Worm (Caenorhabditis elegans) whole organism, early embryonic: ENCODE measurements around the gene F59B10.5.
A peak's percentile ranks its signal among the peaks of the same experiment; 100 is the strongest.

Experiments
- B0310.2 ChIP-seq: sonication (generic microtip); optimal IDR thresholded peaks from 2 replicates; lab custom pipeline; 2016; ENCODE audit warnings: mild to moderate bottlenecking, missing genetic modification characterization, missing compliant biosample characterization
- F13C5.2 ChIP-seq: sonication (generic microtip); optimal IDR thresholded peaks from 2 replicates; lab custom pipeline; 2017; ENCODE audit warnings: mild to moderate bottlenecking, missing genetic modification characterization, inconsistent platforms, missing compliant biosample characterization
- aly-1 ChIP-seq: sonication (generic microtip); optimal IDR thresholded peaks from 2 replicates; lab custom pipeline; 2016; ENCODE audit warnings: missing genetic modification characterization, missing compliant biosample characterization
- ama-1 ChIP-seq: fragments of 150-350 bp; optimal IDR thresholded peaks from 2 replicates; lab custom pipeline; 2014
- ceh-13 ChIP-seq: fragments of 200-800 bp; sonication (Bioruptor generic); optimal IDR thresholded peaks from 2 replicates; lab custom pipeline; 2018; ENCODE audit warnings: mild to moderate bottlenecking, missing genetic modification characterization, missing compliant biosample characterization
- ceh-36 ChIP-seq: sonication (generic microtip); optimal IDR thresholded peaks from 2 replicates; lab custom pipeline; 2016; ENCODE audit warnings: missing genetic modification characterization, inconsistent platforms, missing compliant biosample characterization
- ets-7 ChIP-seq: sonication (generic microtip); optimal IDR thresholded peaks from 2 replicates; lab custom pipeline; 2016; ENCODE audit warnings: missing genotype, missing genetic modification characterization, missing compliant biosample characterization
- flt-1 ChIP-seq: fragments of 200-800 bp; sonication (Bioruptor generic); IDR thresholded peaks from 2 replicates; pipeline ENCODE4 v1.3.6; 2022; ENCODE audit warnings: missing genetic modification characterization, missing compliant biosample characterization
- hmbx-1 ChIP-seq: sonication (generic microtip); optimal IDR thresholded peaks from 2 replicates; lab custom pipeline; 2016; ENCODE audit warnings: mild to moderate bottlenecking, missing genetic modification characterization, missing compliant biosample characterization
- hmg-4 ChIP-seq: fragments of 200-800 bp; sonication (Bioruptor generic); optimal IDR thresholded peaks from 2 replicates; lab custom pipeline; 2018; ENCODE audit warnings: mild to moderate bottlenecking, missing genetic modification characterization, missing compliant biosample characterization
- hnd-1 ChIP-seq: sonication (generic microtip); optimal IDR thresholded peaks from 2 replicates; lab custom pipeline; 2016; ENCODE audit warnings: missing genetic modification characterization, missing compliant biosample characterization
- pes-1 ChIP-seq: fragments of 200-800 bp; sonication (Bioruptor generic); IDR thresholded peaks from 2 replicates; pipeline ENCODE4 v1.3.6; 2022; ENCODE audit warnings: missing genetic modification reagents, missing genetic modification characterization, missing compliant biosample characterization
- scrt-1 ChIP-seq: fragments of 200-800 bp; sonication (Bioruptor generic); IDR thresholded peaks from 2 replicates; pipeline ENCODE4 v1.3.6; 2022; ENCODE audit warnings: missing genetic modification characterization, missing compliant biosample characterization
- sea-1 ChIP-seq: fragments of 200-800 bp; sonication (Bioruptor generic); conservative IDR thresholded peaks from 2 replicates; pipeline ENCODE4 v1.3.6; 2022; ENCODE audit warnings: missing genetic modification characterization, missing compliant biosample characterization
- tbx-11 ChIP-seq: fragments of 200-800 bp; sonication (Bioruptor generic); IDR thresholded peaks from 2 replicates; pipeline ENCODE4 v1.3.6; 2022; ENCODE audit warnings: missing genetic modification characterization, missing compliant biosample characterization
- tbx-37 ChIP-seq: fragments of 200-800 bp; sonication (Bioruptor generic); conservative IDR thresholded peaks from 2 replicates; pipeline ENCODE4 v1.3.6; 2022; ENCODE audit warnings: missing genetic modification reagents, missing genetic modification characterization, missing compliant biosample characterization
- tra-4 ChIP-seq: sonication (generic microtip); optimal IDR thresholded peaks from 2 replicates; lab custom pipeline; 2017; ENCODE audit warnings: missing genetic modification characterization, missing compliant biosample characterization

Gene F59B10.5

DNA sequence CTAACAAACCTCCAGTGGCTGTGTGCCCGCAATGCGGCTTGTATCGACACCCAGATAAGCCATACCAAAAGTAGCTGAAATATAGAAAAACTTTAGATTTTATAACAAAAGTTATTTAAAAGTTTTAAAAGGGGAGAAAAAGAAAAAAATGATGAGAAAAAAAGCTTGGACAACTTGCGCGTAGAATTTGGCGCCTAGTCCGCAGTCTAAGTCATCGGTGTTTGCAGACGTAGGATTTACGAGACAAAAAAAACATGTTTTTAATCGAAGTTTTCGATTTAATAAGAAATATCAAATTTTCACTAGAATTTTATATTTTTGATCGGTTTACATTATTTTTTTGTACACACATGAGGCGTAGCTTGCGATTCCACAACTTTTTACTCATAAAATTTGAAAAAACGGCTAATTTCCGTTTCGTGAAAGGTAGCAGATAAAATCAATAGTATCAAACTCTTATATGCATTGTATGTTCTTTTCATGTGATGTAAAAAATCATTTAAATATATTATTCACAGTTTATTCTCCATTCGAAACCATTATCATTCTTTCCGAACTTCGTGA lies 18.5 kb upstream of the F59B10.5 start, which contains the start of gene pro-1:
TSS of gene pro-1 (minus strand) at position 74 of the 564 bp plus-strand sequence.
- TF ChIP-seq ama-1 (peak; percentile 81), pes-1 (peak; percentile 71; the same call in 1 of the 2 replicates), tbx-37 (GFP tag; lab: Robert Waterston, UW) (peak; percentile 5; the same call in 1 of the 2 replicates), sea-1 (GFP tag; lab: Robert Waterston, UW) (peak; percentile 81), F13C5.2 (peak; percentile 47), tbx-11 (GFP tag; lab: Robert Waterston, UW) (no peak), flt-1 (GFP tag; lab: Robert Waterston, UW) (no peak; the same call in 1 of the 2 replicates), hmbx-1 (tag; lab: Kevin White, UChicago) (no peak), hmg-4 (GFP tag; lab: Kevin White, UChicago) (peak; percentile 2)

DNA sequence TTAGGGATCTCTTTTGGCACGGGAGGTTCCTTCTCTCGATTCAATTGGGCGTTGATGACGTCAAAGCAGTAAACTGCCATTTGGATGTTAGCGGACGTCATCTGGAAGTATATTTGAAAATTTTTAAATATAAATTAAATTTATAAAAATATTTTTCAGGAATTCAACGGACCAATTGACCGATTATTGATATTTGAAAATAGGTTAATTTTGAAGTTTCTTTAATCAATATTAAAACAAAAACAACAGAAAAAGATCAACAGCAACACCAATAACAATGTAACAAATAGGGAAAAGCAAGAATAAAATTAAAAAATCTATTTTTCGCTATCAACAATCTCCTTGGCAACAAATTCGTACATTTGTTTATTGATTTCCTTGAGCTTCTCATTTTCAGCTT lies 15.7 kb upstream of the F59B10.5 start, which contains the start of gene R166.3:
TSS of gene R166.3 (minus strand) at position 101 of the 400 bp plus-strand sequence.
- TF ChIP-seq sea-1 (GFP tag; lab: Robert Waterston, UW) (no peak), F13C5.2 (no peak), ama-1 (no peak), hmbx-1 (tag; lab: Kevin White, UChicago) (no peak)

DNA sequence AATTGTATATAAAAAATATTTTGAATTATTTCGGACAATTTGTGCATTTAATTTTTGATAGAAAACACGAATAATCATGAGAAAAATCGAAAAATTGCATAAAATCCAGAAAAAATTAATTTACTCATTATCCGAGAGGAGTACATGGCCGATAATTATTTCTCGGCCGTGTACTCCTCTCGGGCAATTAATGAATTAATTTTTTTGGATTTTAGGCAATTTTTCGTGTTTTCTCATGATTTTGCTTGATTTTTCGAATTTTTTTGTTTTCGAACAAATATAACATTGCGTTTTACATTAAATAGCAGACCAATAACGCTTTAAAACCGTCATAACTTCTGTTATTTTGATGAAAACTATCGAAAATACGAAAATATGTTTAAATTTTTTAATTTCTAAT lies 14.5 kb upstream of the F59B10.5 start:
- no peak for TF ChIP-seq sea-1 (GFP tag; lab: Robert Waterston, UW)
- TF ChIP-seq tra-4 (tag; lab: Kevin White, UChicago), result no peak
- peak; percentile 19 for TF ChIP-seq F13C5.2
- TF ChIP-seq scrt-1 (GFP tag; lab: Robert Waterston, UW), result no peak
- TF ChIP-seq hmbx-1 (tag; lab: Kevin White, UChicago), result no peak
- no peak for TF ChIP-seq ama-1
- peak; percentile 40; the same call in 1 of the 2 replicates for TF ChIP-seq tbx-37 (GFP tag; lab: Robert Waterston, UW)

DNA sequence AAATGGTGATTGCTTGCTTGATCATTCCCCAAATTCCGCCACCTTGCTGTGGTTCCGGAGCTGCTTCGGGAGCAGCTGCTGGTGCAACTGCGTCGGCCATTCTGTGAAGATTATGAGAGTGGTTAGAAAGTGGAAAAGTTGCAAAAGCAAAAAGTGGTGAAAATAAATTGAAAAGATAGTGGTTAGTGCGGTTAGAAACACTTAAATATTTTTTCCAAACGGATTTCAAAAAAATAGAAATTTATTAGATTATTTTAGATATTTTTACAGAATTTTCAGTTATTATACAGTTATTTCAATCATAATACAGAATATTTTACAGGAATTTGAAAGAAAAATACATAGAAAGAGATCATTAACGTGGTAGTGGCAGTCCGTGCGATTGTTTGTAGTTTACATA lies 14.1 kb upstream of the F59B10.5 start, which contains the start of gene R166.2:
TSS of gene R166.2 (minus strand) at position 101 of the 400 bp plus-strand sequence.
- TF ChIP-seq hnd-1 (no peak), tbx-37 (GFP tag; lab: Robert Waterston, UW) (no peak), ama-1 (no peak), hmbx-1 (tag; lab: Kevin White, UChicago) (no peak), tra-4 (tag; lab: Kevin White, UChicago) (no peak), B0310.2 (no peak)

DNA sequence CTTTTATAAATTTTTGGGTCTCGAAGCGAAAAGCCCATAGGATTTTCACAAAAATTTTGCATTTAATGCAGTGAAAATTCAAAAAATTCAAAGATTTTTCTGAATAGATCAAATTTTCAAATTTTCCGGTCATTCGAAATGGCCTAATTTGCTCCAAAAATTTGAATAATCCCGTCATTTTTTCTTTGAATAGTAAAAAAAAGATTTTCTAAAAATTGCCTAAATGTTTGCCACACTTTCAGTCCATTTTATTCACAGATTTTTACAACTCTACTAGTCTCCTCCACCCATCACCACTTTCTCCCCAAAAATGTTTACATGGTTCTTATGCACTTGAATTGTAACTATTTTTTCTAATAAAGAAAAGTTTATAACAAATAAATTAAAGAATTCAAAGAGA lies 10.5 kb upstream of the F59B10.5 start:
- TF ChIP-seq hmbx-1 (tag; lab: Kevin White, UChicago) (no peak), sea-1 (GFP tag; lab: Robert Waterston, UW) (no peak), pes-1 (no peak), scrt-1 (GFP tag; lab: Robert Waterston, UW) (no peak), flt-1 (GFP tag; lab: Robert Waterston, UW) (no peak), hmg-4 (GFP tag; lab: Kevin White, UChicago) (no peak), tbx-37 (GFP tag; lab: Robert Waterston, UW) (no peak), tbx-11 (GFP tag; lab: Robert Waterston, UW) (no peak), ama-1 (no peak), aly-1 (tag; lab: Kevin White, UChicago) (no peak), ceh-36 (tag; lab: Kevin White, UChicago) (no peak), hnd-1 (no peak), ets-7 (tag; lab: Kevin White, UChicago) (no peak)

DNA sequence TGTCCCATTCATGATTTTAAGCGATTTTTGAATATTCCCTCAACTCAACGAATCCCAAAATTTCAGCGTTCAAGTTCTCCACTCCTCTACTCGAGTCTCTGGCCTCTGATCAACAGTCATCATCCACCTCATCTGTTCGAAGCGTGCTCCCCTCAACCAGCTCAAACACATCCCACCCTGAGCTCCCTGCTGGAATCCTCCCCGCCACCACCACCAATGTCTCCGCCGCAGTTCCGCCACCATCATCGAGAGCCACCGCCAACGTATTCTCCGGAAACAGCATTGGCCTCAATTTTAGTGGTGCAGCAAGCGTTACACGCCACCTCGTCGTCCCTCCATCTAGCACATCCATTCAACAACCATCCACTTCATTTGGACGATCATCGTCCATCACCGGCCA lies 8.1 kb upstream of the F59B10.5 start:
- TF ChIP-seq hmbx-1 (tag; lab: Kevin White, UChicago), result no peak
- TF ChIP-seq ama-1, result no peak
- TF ChIP-seq sea-1 (GFP tag; lab: Robert Waterston, UW), result no peak
- TF ChIP-seq tbx-37 (GFP tag; lab: Robert Waterston, UW), result no peak
- TF ChIP-seq aly-1 (tag; lab: Kevin White, UChicago), result no peak
- TF ChIP-seq ceh-36 (tag; lab: Kevin White, UChicago), result no peak

DNA sequence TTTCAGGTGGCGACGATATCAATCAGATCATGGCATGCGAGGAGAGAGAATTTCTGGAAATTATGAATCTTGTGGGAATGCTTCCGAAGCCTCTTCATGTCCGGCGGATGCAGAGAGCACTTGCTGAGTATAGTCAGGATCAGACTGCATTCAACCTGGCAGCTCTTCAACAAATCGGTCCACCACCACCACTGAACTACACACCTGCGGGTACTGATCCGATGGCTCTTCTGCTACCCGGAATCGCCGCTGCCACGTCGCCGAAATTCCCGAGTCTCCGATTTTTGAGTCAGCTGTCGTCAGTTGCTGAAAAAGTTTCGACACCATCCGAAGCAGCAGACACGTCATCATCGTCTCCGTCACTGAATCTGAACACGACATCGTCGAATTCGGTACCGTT lies 7.4 kb upstream of the F59B10.5 start:
- no peak for TF ChIP-seq sea-1 (GFP tag; lab: Robert Waterston, UW)
- TF ChIP-seq tra-4 (tag; lab: Kevin White, UChicago), result no peak
- no peak for TF ChIP-seq pes-1
- TF ChIP-seq ceh-13 (GFP tag; lab: Kevin White, UChicago), result no peak
- no peak for TF ChIP-seq tbx-37 (GFP tag; lab: Robert Waterston, UW)
- no peak for TF ChIP-seq hnd-1
- no peak for TF ChIP-seq ets-7 (tag; lab: Kevin White, UChicago)
- no peak for TF ChIP-seq hmbx-1 (tag; lab: Kevin White, UChicago)
- TF ChIP-seq ama-1, result no peak
- no peak for TF ChIP-seq F13C5.2

DNA sequence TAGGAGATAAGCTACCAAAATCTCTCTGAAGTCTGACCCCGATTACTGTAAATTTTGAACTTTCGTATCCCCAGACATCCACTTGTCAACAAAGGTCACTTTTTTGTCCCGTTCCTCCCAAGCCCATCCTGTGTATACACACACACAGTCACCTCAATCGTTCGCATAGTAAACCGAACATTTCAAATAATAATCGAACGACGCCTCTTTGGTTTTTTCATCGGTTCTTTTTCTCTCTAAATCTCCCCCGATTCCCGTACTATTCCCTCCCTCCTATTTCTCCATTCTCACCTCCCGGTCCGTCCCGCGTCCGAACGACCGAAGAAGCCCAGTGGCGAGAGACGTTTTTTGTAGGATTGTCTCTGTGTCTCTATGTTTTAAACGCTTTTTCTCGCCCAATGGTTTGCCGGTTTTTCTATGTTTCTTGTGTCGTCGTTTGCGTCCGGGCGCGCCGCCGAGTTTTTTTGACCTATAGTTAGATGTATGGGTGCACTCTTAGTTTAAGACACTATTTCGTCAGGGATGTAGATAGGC lies 5.8 kb upstream of the F59B10.5 start:
- TF ChIP-seq tbx-37 (GFP tag; lab: Robert Waterston, UW) (0 out of 2 replicates have a peak, but pooled peaks have one; percentile 15), tbx-11 (GFP tag; lab: Robert Waterston, UW) (no peak)
